Fruit fly (Drosophila melanogaster): ENCODE measurements around the gene Mct1.

DNA sequence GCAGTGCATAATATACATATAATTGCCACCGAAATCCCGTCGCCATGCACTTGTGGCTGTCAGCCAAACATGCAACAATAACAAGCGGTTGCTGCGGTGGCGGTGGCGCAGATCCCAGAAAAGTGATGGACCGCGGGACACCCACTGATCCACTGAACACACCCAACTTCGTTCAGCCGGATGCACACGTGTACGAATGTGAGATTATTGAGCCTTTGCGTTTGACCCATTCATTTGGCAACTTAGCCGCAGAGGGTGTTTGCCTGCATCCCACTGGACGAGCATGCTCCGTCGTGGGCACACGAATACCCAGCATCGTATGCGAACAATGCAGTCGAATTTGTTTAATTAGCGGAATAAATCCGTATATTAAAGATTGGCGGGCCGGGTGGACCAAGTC lies 23.6 kb upstream of the Mct1 start:
- TF ChIP-seq CG8478 (optimal IDR thresholded peaks at IDR 0.05) (no peak), CTCF (optimal IDR thresholded peaks at IDR 0.05) (no peak)

Data from S2 (cell line).